Fruit fly (Drosophila melanogaster) whole organism, prepupa: ENCODE results near the gene CG12523.
A peak's percentile ranks its signal among the peaks of the same experiment; 100 is the strongest.

ENCODE experiments used
- Blimp-1 ChIP-seq: fragments of 200-800 bp; sonication (Bioruptor generic); optimal IDR thresholded peaks from 3 replicates; lab custom pipeline; 2017; ENCODE audit warnings: missing biosample characterization, missing genetic modification characterization, mild to moderate bottlenecking, moderate library complexity, missing genetic modification reagents
- CG10669 ChIP-seq: fragments of 200-800 bp; sonication (Bioruptor generic); optimal IDR thresholded peaks from 3 replicates; lab custom pipeline; 2018; ENCODE audit warnings: missing biosample characterization, mild to moderate bottlenecking, missing genetic modification characterization, moderate library complexity
- CG11294 ChIP-seq: fragments of 200-800 bp; sonication (Bioruptor generic); IDR thresholded peaks from 2 replicates; pipeline ENCODE4 v1.3.6; 2022; ENCODE audit warnings: missing biosample characterization, missing genetic modification characterization
- CG11762 ChIP-seq: fragments of 200-800 bp; sonication (Bioruptor generic); optimal IDR thresholded peaks from 3 replicates; lab custom pipeline; 2016; ENCODE audit warnings: missing biosample characterization, missing genetic modification characterization; ENCODE audit not compliant: insufficient read depth
- CG11902 ChIP-seq: fragments of 200-800 bp; sonication (Bioruptor generic); optimal IDR thresholded peaks from 3 replicates; lab custom pipeline; 2016; ENCODE audit warnings: missing biosample characterization, missing genetic modification characterization
- CG1621 ChIP-seq: fragments of 200-800 bp; sonication (Bioruptor generic); optimal IDR thresholded peaks from 3 replicates; lab custom pipeline; 2018; ENCODE audit warnings: missing biosample characterization, mild to moderate bottlenecking, missing genetic modification characterization
- CG16779 ChIP-seq: fragments of 200-800 bp; sonication (Bioruptor generic); optimal IDR thresholded peaks from 3 replicates; lab custom pipeline; 2017; ENCODE audit warnings: missing biosample characterization, mild to moderate bottlenecking, missing genetic modification characterization
- CG31627 ChIP-seq: fragments of 200-800 bp; sonication (Bioruptor generic); optimal IDR thresholded peaks from 3 replicates; lab custom pipeline; 2016; ENCODE audit warnings: missing biosample characterization, missing genetic modification characterization
- CG32006 ChIP-seq: fragments of 200-800 bp; sonication (Bioruptor generic); optimal IDR thresholded peaks from 3 replicates; lab custom pipeline; 2017; ENCODE audit warnings: missing biosample characterization, mild to moderate bottlenecking, missing genetic modification characterization
- CG34406 ChIP-seq: fragments of 200-800 bp; sonication (Bioruptor generic); optimal IDR thresholded peaks from 3 replicates; lab custom pipeline; 2016; ENCODE audit warnings: missing biosample characterization, missing genetic modification characterization
- CG3919 ChIP-seq: fragments of 200-800 bp; sonication (Bioruptor generic); optimal IDR thresholded peaks from 3 replicates; lab custom pipeline; 2016; ENCODE audit warnings: missing biosample characterization, missing genetic modification characterization
- CG6792 ChIP-seq: fragments of 200-800 bp; sonication (Bioruptor generic); optimal IDR thresholded peaks from 3 replicates; lab custom pipeline; 2016; ENCODE audit warnings: missing biosample characterization, missing genetic modification characterization
- CG6854 ChIP-seq: fragments of 200-800 bp; sonication (Bioruptor generic); optimal IDR thresholded peaks from 2 replicates; lab custom pipeline; 2017; ENCODE audit warnings: missing biosample characterization, mild to moderate bottlenecking, missing genetic modification characterization
- CG8119 ChIP-seq: fragments of 200-800 bp; sonication (Bioruptor generic); IDR thresholded peaks from 3 replicates; pipeline ENCODE4 v1.3.6; 2022; ENCODE audit warnings: missing biosample characterization, missing genetic modification characterization
- CG8319 ChIP-seq: fragments of 200-800 bp; sonication (Bioruptor generic); optimal IDR thresholded peaks from 3 replicates; lab custom pipeline; 2016; ENCODE audit warnings: missing biosample characterization, missing genetic modification characterization
- CG8632 ChIP-seq: fragments of 200-800 bp; sonication (Bioruptor generic); optimal IDR thresholded peaks from 3 replicates; lab custom pipeline; 2016; ENCODE audit warnings: missing biosample characterization, missing genetic modification characterization
- CG9139 ChIP-seq: fragments of 200-800 bp; sonication (Bioruptor generic); optimal IDR thresholded peaks from 3 replicates; lab custom pipeline; 2017; ENCODE audit warnings: missing biosample characterization, mild to moderate bottlenecking, missing genetic modification characterization
- Eip75B ChIP-seq: fragments of 200-800 bp; sonication (Bioruptor generic); optimal IDR thresholded peaks from 3 replicates; lab custom pipeline; 2016; ENCODE audit warnings: missing biosample characterization, missing genetic modification characterization
- Eip78C ChIP-seq: fragments of 200-800 bp; sonication (Bioruptor generic); peaks from one replicate; lab custom pipeline; 2016; ENCODE audit warnings: missing biosample characterization, missing genetic modification characterization
- Eip93F ChIP-seq: fragments of 200-800 bp; sonication (Bioruptor generic); optimal IDR thresholded peaks from 2 replicates; lab custom pipeline; 2016; ENCODE audit warnings: missing biosample characterization, mild to moderate bottlenecking, missing genetic modification characterization
- Ets21C ChIP-seq: fragments of 200-800 bp; sonication (Bioruptor generic); optimal IDR thresholded peaks from 3 replicates; lab custom pipeline; 2016; ENCODE audit warnings: missing biosample characterization, missing genetic modification characterization
- Gug ChIP-seq: fragments of 200-800 bp; sonication (Bioruptor generic); IDR thresholded peaks from 2 replicates; pipeline ENCODE4 v1.3.6; 2022; ENCODE audit warnings: missing biosample characterization, missing genetic modification characterization
- Hr38 ChIP-seq: sonication (Bioruptor generic); optimal IDR thresholded peaks from 2 replicates; lab custom pipeline; 2016; ENCODE audit warnings: missing biosample characterization, missing genetic modification characterization
- Hr39 ChIP-seq: fragments of 200-800 bp; sonication (Bioruptor generic); optimal IDR thresholded peaks from 2 replicates; lab custom pipeline; 2016; ENCODE audit warnings: missing biosample characterization, missing genetic modification characterization
- Hr4 ChIP-seq: fragments of 200-800 bp; sonication (Bioruptor generic); optimal IDR thresholded peaks from 3 replicates; lab custom pipeline; 2016; ENCODE audit warnings: missing biosample characterization, missing genetic modification characterization
- Lpt ChIP-seq: fragments of 200-800 bp; sonication (Bioruptor generic); optimal IDR thresholded peaks from 3 replicates; lab custom pipeline; 2016; ENCODE audit warnings: missing biosample characterization, missing genetic modification characterization
- OdsH ChIP-seq: fragments of 200-800 bp; sonication (Bioruptor generic); optimal IDR thresholded peaks from 3 replicates; lab custom pipeline; 2016; ENCODE audit warnings: missing biosample characterization, missing genetic modification characterization
- Smox ChIP-seq: fragments of 200-800 bp; sonication (Bioruptor generic); optimal IDR thresholded peaks from 3 replicates; lab custom pipeline; 2016; ENCODE audit warnings: missing biosample characterization, missing genetic modification characterization
- Sox102F ChIP-seq: fragments of 200-800 bp; sonication (Bioruptor generic); optimal IDR thresholded peaks from 2 replicates; lab custom pipeline; 2016; ENCODE audit warnings: missing biosample characterization, mild to moderate bottlenecking, missing genetic modification characterization
- Sox15 ChIP-seq: fragments of 200-800 bp; sonication (Bioruptor generic); optimal IDR thresholded peaks from 3 replicates; lab custom pipeline; 2016; ENCODE audit warnings: missing biosample characterization, missing genetic modification characterization
- achi ChIP-seq: fragments of 200-800 bp; sonication (Bioruptor generic); optimal IDR thresholded peaks from 3 replicates; lab custom pipeline; 2016; ENCODE audit warnings: missing biosample characterization, missing genetic modification characterization
- acj6 ChIP-seq: fragments of 200-800 bp; sonication (Bioruptor generic); optimal IDR thresholded peaks from 3 replicates; lab custom pipeline; 2016; ENCODE audit warnings: missing biosample characterization, missing genetic modification characterization
- cyc ChIP-seq: fragments of 200-800 bp; sonication (Bioruptor generic); optimal IDR thresholded peaks from 3 replicates; lab custom pipeline; 2016; ENCODE audit warnings: missing biosample characterization, missing genetic modification characterization
- dac ChIP-seq: fragments of 200-800 bp; sonication (Bioruptor generic); optimal IDR thresholded peaks from 2 replicates; lab custom pipeline; 2017; ENCODE audit warnings: missing biosample characterization, mild to moderate bottlenecking, missing genetic modification characterization
- dsx ChIP-seq: fragments of 200-800 bp; optimal IDR thresholded peaks from 3 replicates; lab custom pipeline; 2019; ENCODE audit warnings: missing biosample characterization, mild to moderate bottlenecking, missing genetic modification characterization, moderate library complexity; ENCODE audit not compliant: poor library complexity, severe bottlenecking
- eg ChIP-seq: fragments of 200-800 bp; sonication (Bioruptor generic); IDR thresholded peaks from 3 replicates; pipeline ENCODE4 v1.3.6; 2022; ENCODE audit warnings: missing biosample characterization, missing genetic modification characterization
- esn ChIP-seq: fragments of 200-800 bp; sonication (Bioruptor generic); optimal IDR thresholded peaks from 2 replicates; lab custom pipeline; 2016; ENCODE audit warnings: missing biosample characterization, mild to moderate bottlenecking, missing genetic modification characterization, moderate library complexity
- fd59A ChIP-seq: fragments of 200-800 bp; sonication (Bioruptor generic); optimal IDR thresholded peaks from 2 replicates; lab custom pipeline; 2017; ENCODE audit warnings: missing biosample characterization, mild to moderate bottlenecking, missing genetic modification characterization, missing genetic modification reagents
- fd85E ChIP-seq: fragments of 200-800 bp; sonication (Bioruptor generic); optimal IDR thresholded peaks from 3 replicates; lab custom pipeline; 2016; ENCODE audit warnings: missing biosample characterization, missing genetic modification characterization
- fkh ChIP-seq: fragments of 200-800 bp; sonication (Bioruptor generic); optimal IDR thresholded peaks from 3 replicates; lab custom pipeline; 2017; ENCODE audit warnings: missing biosample characterization, mild to moderate bottlenecking, missing genetic modification characterization, moderate library complexity
- lz ChIP-seq: fragments of 200-800 bp; sonication (Bioruptor generic); optimal IDR thresholded peaks from 3 replicates; lab custom pipeline; 2016; ENCODE audit warnings: missing biosample characterization, missing genetic modification characterization
- net ChIP-seq: fragments of 200-800 bp; sonication (Bioruptor generic); optimal IDR thresholded peaks from 3 replicates; lab custom pipeline; 2016; ENCODE audit warnings: missing biosample characterization, missing genetic modification characterization
- pdm3 ChIP-seq: fragments of 200-800 bp; sonication (Bioruptor generic); optimal IDR thresholded peaks from 3 replicates; lab custom pipeline; 2016; ENCODE audit warnings: missing biosample characterization, missing genetic modification characterization
- salr ChIP-seq, 2 experiments: fragments of 200-800 bp; sonication (Bioruptor generic); optimal IDR thresholded peaks; 3 replicates each; lab custom pipeline; 2016 to 2018; ENCODE audit warnings: missing biosample characterization in 2 of 2, missing genetic modification characterization in 2 of 2, mild to moderate bottlenecking in 1 of 2
- spab ChIP-seq: fragments of 200-800 bp; sonication (Bioruptor generic); optimal IDR thresholded peaks from 2 replicates; lab custom pipeline; 2017; ENCODE audit warnings: missing biosample characterization, mild to moderate bottlenecking, missing genetic modification characterization, missing genetic modification reagents
- ss ChIP-seq, 2 experiments: fragments of 200-800 bp; sonication (Bioruptor generic); optimal IDR thresholded peaks; 2 replicates in 1 of 2; 3 replicates in 1 of 2; lab custom pipeline; 2017 to 2018; ENCODE audit warnings: mild to moderate bottlenecking in 2 of 2, missing biosample characterization in 2 of 2, missing genetic modification characterization in 2 of 2, moderate library complexity in 1 of 2
- svp ChIP-seq: fragments of 200-800 bp; sonication (Bioruptor generic); peaks from one replicate; lab custom pipeline; 2016; ENCODE audit warnings: missing biosample characterization, missing genetic modification characterization
- topi ChIP-seq: fragments of 200-800 bp; sonication (Bioruptor generic); optimal IDR thresholded peaks from 3 replicates; lab custom pipeline; 2016; ENCODE audit warnings: missing biosample characterization, missing genetic modification characterization

Gene CG12523

dm6 chr3L:10851107-10851762 lies 50.2 kb downstream of the CG12523 start:
- TF ChIP-seq CG6854 (GFP tag; lab: Kevin White, UChicago), result peak; percentile 83
- no peak for TF ChIP-seq Hr39 (GFP tag; lab: Kevin White, UChicago)
- no peak for TF ChIP-seq Eip75B (GFP tag; lab: Kevin White, UChicago)
- peak; percentile 42 for TF ChIP-seq CG1621 (tag; lab: Kevin White, UChicago)
- TF ChIP-seq Hr38 (GFP tag; lab: Kevin White, UChicago), result no peak
- TF ChIP-seq cyc (GFP tag; lab: Kevin White, UChicago), result no peak
- TF ChIP-seq CG8119, result 0 out of 3 replicates have a peak, but pooled peaks have one; percentile 11

dm6 chr3L:10851853-10852346 lies 50.9 kb downstream of the CG12523 start:
- peak in 1 of 2 experiments; percentile 90 for TF ChIP-seq salr (GFP tag; optimal IDR thresholded peaks at IDR 0.05; lab: Kevin White, UChicago)
- TF ChIP-seq eg (GFP tag; lab: Robert Waterston, UW), result no peak
- TF ChIP-seq fd85E (GFP tag; lab: Kevin White, UChicago), result no peak
- TF ChIP-seq lz (GFP tag; lab: Kevin White, UChicago), result peak; percentile 74
- peak; percentile 72 for TF ChIP-seq CG10669 (GFP tag; lab: Kevin White, UChicago)
- peak; percentile 18; the same call in 1 of the 2 replicates for TF ChIP-seq Gug (GFP tag; lab: Robert Waterston, UW)
- TF ChIP-seq ss (GFP tag; optimal IDR thresholded peaks at IDR 0.05; lab: Kevin White, UChicago), result peak in 1 of 2 experiments; percentile 59
- no peak for TF ChIP-seq CG6854 (GFP tag; lab: Kevin White, UChicago)
- TF ChIP-seq acj6 (GFP tag; lab: Kevin White, UChicago), result peak; percentile 77
- peak; percentile 72 for TF ChIP-seq CG3919 (GFP tag; lab: Kevin White, UChicago)
- peak; percentile 88 for TF ChIP-seq CG34406 (GFP tag; lab: Kevin White, UChicago)
- no peak for TF ChIP-seq Lpt (GFP tag; lab: Kevin White, UChicago)
- TF ChIP-seq OdsH, result peak; percentile 80
- TF ChIP-seq svp (GFP tag; lab: Kevin White, UChicago), result peak; percentile 88
- TF ChIP-seq esn (GFP tag; lab: Kevin White, UChicago), result peak; percentile 90
- peak; percentile 45 for TF ChIP-seq Blimp-1 (GFP tag; lab: Kevin White, UChicago)
- TF ChIP-seq CG11902 (GFP tag; lab: Kevin White, UChicago), result peak; percentile 58
- TF ChIP-seq CG8319 (GFP tag; lab: Kevin White, UChicago), result peak; percentile 39
- no peak for TF ChIP-seq Sox102F (GFP tag; lab: Kevin White, UChicago)
- TF ChIP-seq dac (GFP tag; lab: Kevin White, UChicago), result no peak
- peak; percentile 46 for TF ChIP-seq fd59A (GFP tag; lab: Kevin White, UChicago)
- TF ChIP-seq Sox15 (GFP tag; lab: Kevin White, UChicago), result peak; percentile 73
- TF ChIP-seq CG31627 (GFP tag; lab: Kevin White, UChicago), result peak; percentile 70
- TF ChIP-seq Hr4 (GFP tag; lab: Kevin White, UChicago), result peak; percentile 72
- 0 out of 3 replicates have a peak, but pooled peaks have one; percentile 12 for TF ChIP-seq CG8119
- peak; percentile 24 for TF ChIP-seq dsx (GFP tag; lab: Kevin White, UChicago)
- peak; percentile 68 for TF ChIP-seq net (GFP tag; lab: Kevin White, UChicago)
- TF ChIP-seq Eip78C (GFP tag; lab: Kevin White, UChicago), result peak; percentile 96
- TF ChIP-seq CG8632 (GFP tag; lab: Kevin White, UChicago), result peak; percentile 79
- peak; percentile 83 for TF ChIP-seq Smox (GFP tag; lab: Kevin White, UChicago)
- peak; percentile 74 for TF ChIP-seq pdm3 (GFP tag; lab: Kevin White, UChicago)
- TF ChIP-seq Eip93F, result no peak
- peak; percentile 71 for TF ChIP-seq CG11762 (GFP tag; lab: Kevin White, UChicago)
- TF ChIP-seq spab (GFP tag; lab: Kevin White, UChicago), result peak; percentile 67
- peak; percentile 61 for TF ChIP-seq cyc (GFP tag; lab: Kevin White, UChicago)
- peak; percentile 56 for TF ChIP-seq Eip75B (GFP tag; lab: Kevin White, UChicago)
- TF ChIP-seq CG16779 (tag; lab: Kevin White, UChicago), result peak; percentile 16
- TF ChIP-seq CG11294 (GFP tag; lab: Robert Waterston, UW), result no peak
- TF ChIP-seq fkh (GFP tag; lab: Kevin White, UChicago), result no peak
- peak; percentile 87 for TF ChIP-seq CG32006 (GFP tag; lab: Kevin White, UChicago)
- peak; percentile 86 for TF ChIP-seq topi
- TF ChIP-seq CG9139 (GFP tag; lab: Kevin White, UChicago), result no peak
- peak; percentile 42 for TF ChIP-seq Ets21C (GFP tag; lab: Kevin White, UChicago)
- TF ChIP-seq CG6792 (GFP tag; lab: Kevin White, UChicago), result peak; percentile 52
- peak; percentile 68 for TF ChIP-seq achi (GFP tag; lab: Kevin White, UChicago)
